Worm (Caenorhabditis elegans) whole organism, L4 larva: ENCODE data around the gene ceh-51.
A peak's percentile ranks its signal among the peaks of the same experiment; 100 is the strongest.

Experiments used
- F10B5.3 ChIP-seq: sonication (generic microtip); optimal IDR thresholded peaks from 2 replicates; lab custom pipeline; 2016; ENCODE audit warnings: mild to moderate bottlenecking, missing genetic modification characterization, missing compliant biosample characterization
- F49E8.2 ChIP-seq: sonication (generic microtip); optimal IDR thresholded peaks from 2 replicates; lab custom pipeline; 2016; ENCODE audit warnings: missing compliant biosample characterization, mild to moderate bottlenecking, missing genetic modification characterization, borderline replicate concordance
- Y105C5A.15 ChIP-seq: fragments of 200-800 bp; sonication (Bioruptor generic); IDR thresholded peaks from 2 replicates; pipeline ENCODE4 v1.3.6; 2022; ENCODE audit warnings: missing genetic modification characterization, missing compliant biosample characterization
- aha-1 ChIP-seq: fragments of 150-350 bp; peaks from one replicate; lab custom pipeline; 2014; ENCODE audit warnings: missing biosample characterization, missing genetic modification characterization
- ama-1 ChIP-seq: fragments of 150-350 bp; optimal IDR thresholded peaks from 2 replicates; lab custom pipeline; 2014; ENCODE audit warnings: inconsistent platforms, mixed read lengths
- arid-1 ChIP-seq: fragments of 200-800 bp; sonication (Bioruptor generic); conservative IDR thresholded peaks from 2 replicates; pipeline ENCODE4 v1.3.6; 2022; ENCODE audit warnings: missing genetic modification reagents, missing genetic modification characterization, missing compliant biosample characterization
- ceh-28 ChIP-seq: fragments of 150-350 bp; optimal IDR thresholded peaks from 2 replicates; lab custom pipeline; 2014; ENCODE audit warnings: missing biosample characterization, missing genetic modification reagents, missing genetic modification characterization
- ceh-82 ChIP-seq: sonication (generic microtip); optimal IDR thresholded peaks from 2 replicates; lab custom pipeline; 2017; ENCODE audit warnings: missing biosample characterization, missing genetic modification characterization
- daf-16 ChIP-seq, 3 experiments: sonication (generic microtip); optimal IDR thresholded peaks; 2 replicates each; lab custom pipeline; 2016 to 2017; ENCODE audit warnings: missing genetic modification characterization in 3 of 3, missing genetic modification reagents in 3 of 3, mild to moderate bottlenecking in 2 of 3, missing compliant biosample characterization in 2 of 3, missing biosample characterization in 1 of 3, moderate library complexity in 1 of 3
- dpl-1 ChIP-seq: fragments of 150-350 bp; optimal IDR thresholded peaks from 2 replicates; lab custom pipeline; 2014; ENCODE audit warnings: missing biosample characterization, missing genetic modification reagents, missing genetic modification characterization
- dve-1 ChIP-seq: sonication (generic microtip); optimal IDR thresholded peaks from 2 replicates; lab custom pipeline; 2017; ENCODE audit warnings: antibody characterized with exemption, mild to moderate bottlenecking, missing genetic modification characterization, missing compliant biosample characterization; ENCODE audit not compliant: insufficient read depth
- fkh-10 ChIP-seq: fragments of 150-350 bp; optimal IDR thresholded peaks from 2 replicates; lab custom pipeline; 2014; ENCODE audit warnings: missing biosample characterization, missing genetic modification reagents, missing genetic modification characterization
- hlh-30 ChIP-seq: sonication (generic microtip); optimal IDR thresholded peaks from 2 replicates; lab custom pipeline; 2017; ENCODE audit warnings: antibody characterized with exemption, mild to moderate bottlenecking, missing genetic modification characterization, missing compliant biosample characterization; ENCODE audit not compliant: insufficient read depth
- jun-1 ChIP-seq: fragments of 150-350 bp; optimal IDR thresholded peaks from 2 replicates; lab custom pipeline; 2014; ENCODE audit warnings: missing biosample characterization, missing genetic modification reagents, missing genetic modification characterization
- lin-1 ChIP-seq: fragments of 200-800 bp; sonication (Bioruptor generic); IDR thresholded peaks from 2 replicates; pipeline ENCODE4 v1.3.6; 2022; ENCODE audit warnings: missing genetic modification reagents, missing genetic modification characterization, missing compliant biosample characterization
- lin-15B ChIP-seq: fragments of 150-350 bp; sonication (generic microtip); optimal IDR thresholded peaks from 3 replicates; lab custom pipeline; 2014; ENCODE audit warnings: missing biosample characterization, missing genetic modification characterization
- lin-38 ChIP-seq: fragments of 200-800 bp; sonication (Bioruptor generic); IDR thresholded peaks from 2 replicates; pipeline ENCODE4 v1.3.6; 2022; ENCODE audit warnings: missing genetic modification reagents, missing genetic modification characterization, missing compliant biosample characterization
- lir-3 ChIP-seq: sonication (generic microtip); optimal IDR thresholded peaks from 2 replicates; lab custom pipeline; 2016; ENCODE audit warnings: mild to moderate bottlenecking, missing genetic modification characterization, missing compliant biosample characterization
- lsy-2 ChIP-seq, 2 experiments: fragments of 150-350 bp in 1 of 2; sonication (generic microtip) in 1 of 2; optimal IDR thresholded peaks; 2 replicates each; lab custom pipeline; 2014 to 2017; ENCODE audit warnings: missing biosample characterization in 2 of 2, missing genetic modification characterization in 2 of 2
- madf-5 ChIP-seq, 2 experiments: fragments of 200-800 bp; sonication (Bioruptor generic); IDR thresholded peaks; 2 replicates each; pipeline ENCODE4 v1.3.6; 2022; ENCODE audit warnings: missing compliant biosample characterization in 2 of 2, missing genetic modification characterization in 2 of 2
- mdt-29 ChIP-seq: fragments of 200-800 bp; sonication (Bioruptor generic); IDR thresholded peaks from 2 replicates; pipeline ENCODE4 v1.3.6; 2022; ENCODE audit warnings: missing genetic modification reagents, missing genetic modification characterization, missing compliant biosample characterization
- mep-1 ChIP-seq: fragments of 150-350 bp; sonication (generic microtip); optimal IDR thresholded peaks from 3 replicates; lab custom pipeline; 2014; ENCODE audit warnings: missing biosample characterization, missing genetic modification characterization
- mes-2 ChIP-seq: sonication (generic microtip); optimal IDR thresholded peaks from 2 replicates; lab custom pipeline; 2016; ENCODE audit warnings: missing genotype, mild to moderate bottlenecking, missing genetic modification characterization, missing compliant biosample characterization; ENCODE audit not compliant: poor library complexity, severe bottlenecking
- nhr-28 ChIP-seq: fragments of 150-350 bp; optimal IDR thresholded peaks from 2 replicates; lab custom pipeline; 2014; ENCODE audit warnings: missing biosample characterization, missing genetic modification characterization
- nhr-41 ChIP-seq: fragments of 200-800 bp; sonication (Bioruptor generic); IDR thresholded peaks from 2 replicates; pipeline ENCODE4 v1.3.6; 2022; ENCODE audit warnings: missing genetic modification reagents, missing genetic modification characterization, missing compliant biosample characterization
- saeg-2 ChIP-seq: fragments of 200-800 bp; sonication (Bioruptor generic); IDR thresholded peaks from 2 replicates; pipeline ENCODE4 v1.3.6; 2022; ENCODE audit warnings: missing genetic modification reagents, missing genetic modification characterization, missing compliant biosample characterization
- set-16 ChIP-seq: fragments of 200-800 bp; sonication (Bioruptor generic); IDR thresholded peaks from 2 replicates; pipeline ENCODE4 v1.3.6; 2022; ENCODE audit warnings: missing genetic modification reagents, missing genetic modification characterization, missing compliant biosample characterization
- unc-130 ChIP-seq: sonication (generic microtip); optimal IDR thresholded peaks from 2 replicates; lab custom pipeline; 2016; ENCODE audit warnings: missing genetic modification reagents, missing genetic modification characterization, missing compliant biosample characterization
- zip-2 ChIP-seq: fragments of 150-350 bp; optimal IDR thresholded peaks from 2 replicates; lab custom pipeline; 2014; ENCODE audit warnings: missing biosample characterization, missing genetic modification characterization

Gene ceh-51

DNA sequence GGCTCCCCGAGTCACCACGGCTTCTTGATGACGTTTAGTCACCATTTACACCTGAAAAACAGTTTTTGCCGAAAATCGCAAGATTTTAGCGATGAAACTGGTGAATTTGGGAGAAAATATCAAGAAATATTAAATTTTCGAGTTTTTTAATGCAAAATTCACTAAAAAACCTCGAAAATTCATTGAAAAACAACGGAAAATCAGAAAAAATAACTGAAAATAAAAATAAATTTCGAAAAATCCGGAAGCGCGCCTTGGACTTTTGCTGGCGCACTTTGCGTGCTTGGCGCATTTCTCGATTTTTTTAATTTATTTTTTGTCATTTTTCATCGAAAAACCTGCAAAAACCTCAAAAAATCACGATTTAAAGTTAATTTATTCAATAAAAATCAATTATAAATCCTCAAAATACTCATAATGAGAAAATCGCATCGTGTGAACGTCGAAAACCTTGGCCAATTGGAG, 21.0 kb downstream of the ceh-51 start, which contains the start of gene emb-4 (continued):
- TF ChIP-seq Y105C5A.15 (GFP tag; lab: Robert Waterston, UW) (no peak), dpl-1 (GFP tag; lab: Kevin White, UChicago) (peak; percentile 72), ceh-82 (tag; lab: Kevin White, UChicago) (no peak), mes-2 (tag; lab: Kevin White, UChicago) (peak; percentile 71)

DNA sequence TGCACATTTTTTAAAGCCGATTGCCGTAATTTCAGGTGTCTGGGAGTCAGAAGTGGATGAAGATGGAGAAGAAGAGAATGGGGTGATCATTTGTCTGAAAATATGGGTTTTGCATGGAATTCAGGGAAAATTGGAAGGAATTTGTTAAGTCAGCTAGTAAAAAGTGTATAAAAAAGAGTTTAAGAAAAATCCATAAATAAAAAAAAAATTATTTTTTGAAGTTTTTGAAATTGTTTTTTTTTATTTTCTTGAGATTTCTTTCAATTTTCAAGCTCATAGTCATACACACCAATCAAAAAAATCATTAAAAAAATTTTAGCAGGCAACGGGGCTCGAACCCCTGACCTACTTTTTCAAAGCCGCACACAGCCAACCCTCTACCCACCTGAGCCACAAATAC, 26.5 kb downstream of the ceh-51 start, which contains the start of gene nhr-243:
Gene nhr-243, minus strand, starts transcription at position 101 of the 400 bp plus-strand sequence.
- TF ChIP-seq madf-5 (GFP tag; IDR thresholded peaks at IDR 0.05; lab: Robert Waterston, UW) (no peak), F10B5.3 (no peak), arid-1 (GFP tag; lab: Robert Waterston, UW) (no peak), mdt-29 (GFP tag; lab: Robert Waterston, UW) (no peak), aha-1 (tag; lab: Kevin White, UChicago) (no peak), hlh-30 (tag; lab: Kevin White, UChicago) (no peak), lin-15B (tag; lab: Kevin White, UChicago) (no peak), set-16 (GFP tag; lab: Robert Waterston, UW) (no peak), fkh-10 (no peak)

DNA sequence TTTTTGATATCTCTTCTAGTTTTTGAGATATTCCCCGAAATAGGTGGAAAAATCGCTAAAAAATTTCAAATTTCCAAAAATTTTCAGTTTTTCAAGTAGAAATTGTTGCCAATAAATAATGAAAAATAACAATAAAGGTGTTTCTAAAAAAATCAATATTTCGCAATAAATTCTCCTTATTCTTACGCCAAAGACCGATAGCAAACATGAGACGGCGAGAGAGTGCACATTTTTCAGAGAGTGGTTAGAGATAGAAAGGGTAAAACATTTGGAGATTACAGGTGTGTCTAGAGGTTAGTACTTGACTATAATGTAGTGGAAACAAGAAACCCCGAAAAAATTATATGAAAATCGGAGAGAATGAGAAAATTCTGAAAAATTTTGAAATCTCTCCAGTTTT, 27.6 kb downstream of the ceh-51 start:
- TF ChIP-seq dpl-1 (GFP tag; lab: Kevin White, UChicago), result peak; percentile 22
- peak; percentile 54 for TF ChIP-seq aha-1 (tag; lab: Kevin White, UChicago)
- peak; percentile 2 for TF ChIP-seq mep-1 (tag; lab: Kevin White, UChicago)
- TF ChIP-seq jun-1 (tag; lab: Kevin White, UChicago), result no peak
- peak; percentile 39 for TF ChIP-seq hlh-30 (tag; lab: Kevin White, UChicago)
- TF ChIP-seq dve-1 (tag; lab: Kevin White, UChicago), result peak; percentile 23
- TF ChIP-seq nhr-28 (tag; lab: Kevin White, UChicago), result peak; percentile 65
- TF ChIP-seq ama-1 (lab: Kevin White, UChicago), result no peak
- TF ChIP-seq F49E8.2 (tag; lab: Kevin White, UChicago), result no peak
- TF ChIP-seq daf-16 (GFP tag; optimal IDR thresholded peaks at IDR 0.05; lab: Kevin White, UChicago), result no peak
- TF ChIP-seq daf-16 (tag; optimal IDR thresholded peaks at IDR 0.05; lab: Kevin White, UChicago), result peak; percentile 59
- TF ChIP-seq lsy-2 (tag; optimal IDR thresholded peaks at IDR 0.05; lab: Kevin White, UChicago), result peak in 1 of 2 experiments; percentile 28

DNA sequence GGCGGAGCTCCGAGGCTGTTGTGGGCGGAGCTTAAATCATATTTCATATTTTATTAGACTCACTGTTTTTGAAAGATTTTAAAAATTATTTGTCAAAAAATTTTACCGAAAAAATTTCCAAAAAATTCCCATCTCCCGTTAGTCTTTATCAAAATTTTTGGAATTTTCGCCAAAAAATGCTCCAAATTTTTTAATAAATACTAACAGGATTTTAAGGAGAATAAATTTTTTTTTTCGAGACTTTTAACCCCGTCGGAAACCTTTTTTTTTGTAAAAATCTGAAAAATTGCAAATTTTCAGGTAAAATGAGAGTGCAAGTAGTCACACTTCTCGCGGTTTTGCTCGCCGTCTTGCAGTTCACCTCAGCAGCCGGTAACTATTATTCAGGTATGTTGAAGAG, 29.5 kb downstream of the ceh-51 start, which contains the start of gene mihp-2:
Gene mihp-2, plus strand, starts transcription at position 301 of the 400 bp plus-strand sequence.
- TF ChIP-seq nhr-41 (GFP tag; lab: Robert Waterston, UW) (no peak), aha-1 (tag; lab: Kevin White, UChicago) (peak; percentile 81), saeg-2 (GFP tag; lab: Robert Waterston, UW) (no peak), lin-38 (GFP tag; lab: Robert Waterston, UW) (no peak), lir-3 (tag; lab: Kevin White, UChicago) (no peak), unc-130 (GFP tag; lab: Kevin White, UChicago) (no peak), ceh-28 (tag; lab: Kevin White, UChicago) (no peak), zip-2 (tag; lab: Kevin White, UChicago) (no peak)

DNA sequence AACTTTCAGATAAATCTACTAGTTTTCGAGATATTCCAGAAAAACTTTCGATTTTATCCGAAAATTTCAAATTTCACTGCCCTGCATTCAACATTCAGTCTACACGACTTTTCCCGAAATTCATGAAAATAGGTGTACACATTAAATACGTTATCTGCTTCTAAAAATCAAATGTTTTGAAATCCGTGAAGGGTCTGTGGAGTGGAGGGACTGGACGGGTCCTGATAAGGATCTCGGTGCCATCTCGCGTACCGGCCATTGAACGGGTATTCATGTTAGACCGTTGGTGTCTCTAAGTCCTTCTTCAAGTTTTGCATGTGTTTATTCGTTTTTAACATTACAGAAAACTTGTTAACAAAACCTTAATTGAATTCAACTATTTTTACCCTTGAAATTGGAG, 33.6 kb downstream of the ceh-51 start:
- peak; percentile 38 for TF ChIP-seq aha-1 (tag; lab: Kevin White, UChicago)
- no peak for TF ChIP-seq lin-1 (GFP tag; lab: Robert Waterston, UW)
- TF ChIP-seq, all 104 proteins: peak for 1

DNA sequence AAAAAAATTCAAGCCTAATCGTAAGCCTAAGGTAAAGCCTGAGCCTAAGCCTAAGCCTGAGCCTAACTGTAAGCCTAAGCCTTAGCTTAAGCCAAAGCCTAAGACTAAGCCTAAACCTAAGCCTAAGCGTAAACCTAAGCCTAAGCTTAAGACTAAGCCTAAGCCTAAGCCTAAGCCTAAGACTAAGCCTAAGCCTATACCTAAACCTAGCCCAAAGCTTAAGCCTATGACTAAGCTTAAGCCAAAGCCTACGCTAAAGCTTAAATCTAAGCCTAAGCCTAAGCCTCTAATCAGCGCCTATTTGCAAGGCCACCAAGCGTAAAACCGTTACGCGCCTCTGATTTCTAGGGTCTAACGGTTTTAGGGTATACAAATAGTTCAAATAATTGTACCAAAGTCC, 35.7 kb downstream of the ceh-51 start:
- TF ChIP-seq aha-1 (tag; lab: Kevin White, UChicago) (peak; percentile 55), F10B5.3 (no peak)
